Worm (Caenorhabditis elegans): ENCODE results near the gene cyk-7.

DNA sequence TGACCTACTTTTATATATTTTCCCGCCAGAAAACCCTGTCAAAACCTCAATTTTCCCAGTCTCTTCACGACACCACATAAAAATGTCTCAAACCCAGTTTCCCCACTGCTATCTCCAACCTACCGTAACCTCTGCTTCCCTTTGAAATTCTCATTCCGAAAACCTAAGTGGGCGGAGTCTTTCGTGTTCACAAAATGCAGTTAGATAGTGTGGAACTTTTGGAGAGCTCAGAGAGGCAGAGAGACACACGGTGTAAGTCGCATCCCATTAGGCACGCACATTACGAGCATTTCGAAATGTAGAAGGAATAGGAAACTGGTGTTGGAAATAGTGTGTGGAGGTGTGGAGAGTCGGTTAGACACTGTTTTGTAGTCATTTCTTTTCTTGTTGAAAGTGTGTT lies 24.7 kb upstream of the cyk-7 start:
- TF ChIP-seq hlh-30 (tag; optimal IDR thresholded peaks at IDR 0.05; ENCODE audit: insufficient read depth) = no peak
- TF ChIP-seq madf-5 (GFP tag; IDR thresholded peaks at IDR 0.05) = no peak
- TF ChIP-seq ces-1 (GFP tag; optimal IDR thresholded peaks at IDR 0.05) = no peak
- no peak for TF ChIP-seq ztf-11 (tag; optimal IDR thresholded peaks at IDR 0.05)

Data from whole organism, L4 larva.